Fruit fly (Drosophila melanogaster) whole organism, embryonic: Measurements from ENCODE around the gene Ythdc1.
A peak's percentile ranks its signal among the peaks of the same experiment; 100 is the strongest.

Source experiments
- ATbp ChIP-seq: fragments of 200-800 bp; sonication (Bioruptor generic); optimal IDR thresholded peaks from 2 replicates; lab custom pipeline; 2017; ENCODE audit warnings: missing biosample characterization, mild to moderate bottlenecking, missing genetic modification characterization, missing genetic modification reagents
- Ada2b ChIP-seq: fragments of 200-800 bp; sonication (Bioruptor generic); IDR thresholded peaks from 2 replicates; pipeline ENCODE4 v1.3.6; 2022; ENCODE audit warnings: missing biosample characterization, missing genetic modification characterization
- Atf-2 ChIP-seq: fragments of 200-800 bp; sonication (Bioruptor generic); optimal IDR thresholded peaks from 2 replicates; lab custom pipeline; 2016; ENCODE audit warnings: missing biosample characterization, missing genetic modification characterization
- BtbVII ChIP-seq: fragments of 200-800 bp; sonication (Bioruptor generic); optimal IDR thresholded peaks from 3 replicates; lab custom pipeline; 2017; ENCODE audit warnings: missing biosample characterization, mild to moderate bottlenecking, missing genetic modification characterization
- CG10654 ChIP-seq: fragments of 200-800 bp; sonication (Bioruptor generic); optimal IDR thresholded peaks from 2 replicates; lab custom pipeline; 2016; ENCODE audit warnings: missing biosample characterization, missing genetic modification characterization
- CG12659 ChIP-seq: fragments of 200-800 bp; sonication (Bioruptor generic); optimal IDR thresholded peaks from 3 replicates; lab custom pipeline; 2017; ENCODE audit warnings: mild to moderate bottlenecking, missing biosample characterization, missing genetic modification reagents, missing genetic modification characterization
- CG12744 ChIP-seq: fragments of 200-800 bp; sonication (Bioruptor generic); optimal IDR thresholded peaks from 2 replicates; lab custom pipeline; 2016; ENCODE audit warnings: missing biosample characterization, missing genetic modification characterization
- CG12942 ChIP-seq: fragments of 200-800 bp; sonication (Bioruptor generic); optimal IDR thresholded peaks from 3 replicates; lab custom pipeline; 2016; ENCODE audit warnings: missing biosample characterization, missing genetic modification characterization
- CG13424 ChIP-seq: fragments of 200-800 bp; sonication (Bioruptor generic); optimal IDR thresholded peaks from 2 replicates; lab custom pipeline; 2019; ENCODE audit warnings: missing biosample characterization, mild to moderate bottlenecking, missing genetic modification characterization, moderate library complexity
- CG13775 ChIP-seq: fragments of 200-800 bp; sonication (Bioruptor generic); optimal IDR thresholded peaks from 3 replicates; lab custom pipeline; 2017; ENCODE audit warnings: missing biosample characterization, mild to moderate bottlenecking, missing genetic modification characterization
- CG15269 ChIP-seq: fragments of 200-800 bp; sonication (Bioruptor generic); optimal IDR thresholded peaks from 2 replicates; lab custom pipeline; 2018; ENCODE audit warnings: missing biosample characterization, mild to moderate bottlenecking, missing genetic modification characterization, moderate library complexity
- CG15479 ChIP-seq: fragments of 200-800 bp; sonication (Bioruptor generic); optimal IDR thresholded peaks from 3 replicates; lab custom pipeline; 2019; ENCODE audit warnings: missing biosample characterization, mild to moderate bottlenecking, missing genetic modification characterization, moderate library complexity
- CG16863 ChIP-seq: fragments of 200-800 bp; sonication (Bioruptor generic); optimal IDR thresholded peaks from 3 replicates; lab custom pipeline; 2016; ENCODE audit warnings: missing biosample characterization, missing genetic modification characterization
- CG17802 ChIP-seq: fragments of 200-800 bp; sonication (Bioruptor generic); optimal IDR thresholded peaks from 2 replicates; lab custom pipeline; 2018; ENCODE audit warnings: missing biosample characterization, mild to moderate bottlenecking, missing genetic modification characterization, moderate library complexity
- CG17829 ChIP-seq: fragments of 200-800 bp; optimal IDR thresholded peaks from 2 replicates; lab custom pipeline; 2019; ENCODE audit warnings: missing biosample characterization, mild to moderate bottlenecking, missing genetic modification characterization, moderate library complexity
- CG1792 ChIP-seq: fragments of 200-800 bp; sonication (Bioruptor generic); optimal IDR thresholded peaks from 2 replicates; lab custom pipeline; 2016; ENCODE audit warnings: missing biosample characterization, missing genetic modification characterization
- CG2116 ChIP-seq: fragments of 200-800 bp; sonication (Bioruptor generic); optimal IDR thresholded peaks from 3 replicates; lab custom pipeline; 2018; ENCODE audit warnings: missing biosample characterization, mild to moderate bottlenecking, missing genetic modification characterization
- CG2678 ChIP-seq: fragments of 200-800 bp; sonication (Bioruptor generic); optimal IDR thresholded peaks from 3 replicates; lab custom pipeline; 2019; ENCODE audit warnings: missing biosample characterization, mild to moderate bottlenecking, missing genetic modification characterization, moderate library complexity
- CG2712 ChIP-seq: fragments of 200-800 bp; optimal IDR thresholded peaks from 3 replicates; lab custom pipeline; 2019; ENCODE audit warnings: missing biosample characterization, mild to moderate bottlenecking, missing genetic modification characterization, moderate library complexity
- CG2889 ChIP-seq: fragments of 200-800 bp; sonication (Bioruptor generic); IDR thresholded peaks from 3 replicates; pipeline ENCODE4 v1.3.6; 2022; ENCODE audit warnings: missing biosample characterization, missing genetic modification characterization
- CG3163 ChIP-seq: fragments of 200-800 bp; sonication (Bioruptor generic); optimal IDR thresholded peaks from 3 replicates; lab custom pipeline; 2016; ENCODE audit warnings: missing biosample characterization, missing genetic modification characterization
- CG34224 ChIP-seq: fragments of 200-800 bp; sonication (Bioruptor generic); IDR thresholded peaks from 3 replicates; pipeline ENCODE4 v1.3.6; 2022; ENCODE audit warnings: missing biosample characterization, missing genetic modification characterization; ENCODE audit not compliant: partially characterized antibody
- CG34376 ChIP-seq: fragments of 200-800 bp; sonication (Bioruptor generic); optimal IDR thresholded peaks from 2 replicates; lab custom pipeline; 2018; ENCODE audit warnings: missing biosample characterization, mild to moderate bottlenecking, missing genetic modification characterization
- CG4360 ChIP-seq: fragments of 200-800 bp; sonication (Bioruptor generic); IDR thresholded peaks from 2 replicates; pipeline ENCODE4 v1.3.6; 2022; ENCODE audit warnings: missing biosample characterization, missing genetic modification characterization
- CG4820 ChIP-seq: fragments of 200-800 bp; sonication (Bioruptor generic); optimal IDR thresholded peaks from 3 replicates; lab custom pipeline; 2016; ENCODE audit warnings: missing biosample characterization, missing genetic modification characterization
- CG8290 ChIP-seq, 3 experiments: fragments of 200-800 bp; sonication (Bioruptor generic); optimal IDR thresholded peaks; 2 replicates each; lab custom pipeline; 2016 to 2019; ENCODE audit warnings: missing biosample characterization in 3 of 3, missing genetic modification characterization in 3 of 3, mild to moderate bottlenecking in 2 of 3, moderate library complexity in 1 of 3
- CG8388 ChIP-seq: fragments of 200-800 bp; sonication (Bioruptor generic); optimal IDR thresholded peaks from 2 replicates; lab custom pipeline; 2019; ENCODE audit warnings: missing biosample characterization, mild to moderate bottlenecking, missing genetic modification characterization, moderate library complexity
- CG9817 ChIP-seq: fragments of 200-800 bp; sonication (Bioruptor generic); optimal IDR thresholded peaks from 2 replicates; lab custom pipeline; 2018; ENCODE audit warnings: missing biosample characterization, mild to moderate bottlenecking, missing genetic modification characterization, moderate library complexity
- Doc3 ChIP-seq: fragments of 200-800 bp; sonication (Bioruptor generic); IDR thresholded peaks from 3 replicates; pipeline ENCODE4 v1.3.6; 2022; ENCODE audit warnings: missing biosample characterization, missing genetic modification characterization; ENCODE audit not compliant: partially characterized antibody
- Elba2 ChIP-seq: fragments of 200-800 bp; sonication (Bioruptor generic); optimal IDR thresholded peaks from 3 replicates; lab custom pipeline; 2016; ENCODE audit warnings: missing biosample characterization, missing genetic modification characterization
- aop ChIP-seq: fragments of 200-800 bp; sonication (Bioruptor generic); IDR thresholded peaks from 2 replicates; pipeline ENCODE4 v1.3.6; 2022; ENCODE audit warnings: missing biosample characterization, missing genetic modification characterization
- crol ChIP-seq: fragments of 200-800 bp; sonication (Bioruptor generic); IDR thresholded peaks from 2 replicates; pipeline ENCODE4 v1.3.6; 2022; ENCODE audit warnings: missing biosample characterization, missing genetic modification characterization
- dati ChIP-seq: fragments of 200-800 bp; sonication (Bioruptor generic); IDR thresholded peaks from 2 replicates; pipeline ENCODE4 v1.3.6; 2022; ENCODE audit warnings: missing biosample characterization, missing genetic modification characterization
- dysf ChIP-seq: fragments of 200-800 bp; sonication (Bioruptor generic); IDR thresholded peaks from 3 replicates; pipeline ENCODE4 v1.3.6; 2022; ENCODE audit warnings: missing biosample characterization, missing genetic modification characterization
- gsb ChIP-seq: fragments of 200-800 bp; sonication (Bioruptor generic); IDR thresholded peaks from 2 replicates; pipeline ENCODE4 v1.3.6; 2022; ENCODE audit warnings: missing biosample characterization, missing genetic modification characterization
- gsb-n ChIP-seq: fragments of 200-800 bp; sonication (Bioruptor generic); optimal IDR thresholded peaks from 3 replicates; lab custom pipeline; 2018; ENCODE audit warnings: missing biosample characterization, mild to moderate bottlenecking, missing genetic modification characterization
- gt ChIP-seq: fragments of 200-800 bp; sonication (Bioruptor generic); IDR thresholded peaks from 2 replicates; pipeline ENCODE4 v1.3.6; 2022; ENCODE audit warnings: missing biosample characterization, missing genetic modification characterization
- jing ChIP-seq: fragments of 200-800 bp; sonication (Bioruptor generic); optimal IDR thresholded peaks from 2 replicates; lab custom pipeline; 2018; ENCODE audit warnings: missing biosample characterization, mild to moderate bottlenecking, missing genetic modification characterization
- onecut ChIP-seq: fragments of 200-800 bp; sonication (Bioruptor generic); IDR thresholded peaks from 2 replicates; pipeline ENCODE4 v1.3.6; 2022; ENCODE audit warnings: missing biosample characterization, missing genetic modification characterization
- org-1 ChIP-seq: fragments of 200-800 bp; sonication (Bioruptor generic); optimal IDR thresholded peaks from 2 replicates; lab custom pipeline; 2017; ENCODE audit warnings: missing biosample characterization, missing genetic modification characterization
- otp ChIP-seq: fragments of 200-800 bp; sonication (Bioruptor generic); IDR thresholded peaks from 3 replicates; pipeline ENCODE4, ENCODE4 v1.3.6; 2022; ENCODE audit warnings: missing biosample characterization, missing genetic modification characterization
- pzg ChIP-seq: fragments of 200-800 bp; sonication (Bioruptor generic); optimal IDR thresholded peaks from 3 replicates; lab custom pipeline; 2018; ENCODE audit warnings: missing biosample characterization, mild to moderate bottlenecking, missing genetic modification characterization, moderate library complexity
- ro ChIP-seq: fragments of 200-800 bp; sonication (Bioruptor generic); IDR thresholded peaks from 2 replicates; pipeline ENCODE4 v1.3.6; 2022; ENCODE audit warnings: missing biosample characterization, missing genetic modification characterization
- scrt ChIP-seq: fragments of 200-800 bp; sonication (Bioruptor generic); optimal IDR thresholded peaks from 2 replicates; lab custom pipeline; 2018; ENCODE audit warnings: missing biosample characterization, mild to moderate bottlenecking, missing genetic modification characterization, moderate library complexity
- seq ChIP-seq: fragments of 200-800 bp; sonication (Bioruptor generic); IDR thresholded peaks from 2 replicates; pipeline ENCODE4 v1.3.6; 2022; ENCODE audit warnings: missing biosample characterization, missing genetic modification characterization
- sob ChIP-seq: fragments of 200-800 bp; sonication (Bioruptor generic); IDR thresholded peaks from 2 replicates; pipeline ENCODE4 v1.3.6; 2022; ENCODE audit warnings: missing biosample characterization, missing genetic modification characterization
- ssp ChIP-seq: fragments of 200-800 bp; sonication (Bioruptor generic); IDR thresholded peaks from 2 replicates; pipeline ENCODE4 v1.3.6; 2022; ENCODE audit warnings: missing biosample characterization, missing genetic modification characterization
- tin ChIP-seq: fragments of 200-800 bp; sonication (Bioruptor generic); optimal IDR thresholded peaks from 3 replicates; lab custom pipeline; 2016; ENCODE audit warnings: missing biosample characterization, missing genetic modification characterization
- vvl ChIP-seq: fragments of 200-800 bp; sonication (Bioruptor generic); IDR thresholded peaks from 2 replicates; pipeline ENCODE4 v1.3.6; 2022; ENCODE audit warnings: missing biosample characterization, missing genetic modification characterization
- zen ChIP-seq: fragments of 200-800 bp; sonication (Bioruptor generic); optimal IDR thresholded peaks from 3 replicates; lab custom pipeline; 2018; ENCODE audit warnings: missing biosample characterization, mild to moderate bottlenecking, missing genetic modification characterization, moderate library complexity
- zfh2 ChIP-seq: fragments of 200-800 bp; sonication (Bioruptor generic); optimal IDR thresholded peaks from 2 replicates; lab custom pipeline; 2016; ENCODE audit warnings: missing biosample characterization, missing genetic modification characterization

Gene Ythdc1

DNA sequence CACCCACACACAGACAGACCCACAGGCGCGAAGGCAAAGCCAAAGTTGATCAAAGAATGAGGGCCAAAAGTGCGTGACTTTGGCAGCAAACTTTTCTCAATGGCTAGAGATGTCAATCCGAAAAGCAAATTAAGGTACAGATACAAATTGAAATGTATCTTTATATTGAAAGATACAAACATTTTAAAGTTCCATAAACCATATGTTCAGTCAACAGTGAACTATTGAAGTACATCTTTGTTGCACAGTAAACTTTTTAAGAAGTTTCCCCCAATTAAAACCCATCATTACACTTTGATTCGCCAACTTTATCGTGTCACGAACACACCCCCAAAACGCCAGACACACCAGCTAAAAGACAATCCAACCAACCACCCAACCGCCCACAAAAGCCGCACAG, 37.7 kb upstream of the Ythdc1 start (continued):
- TF ChIP-seq CG12744 (GFP tag; lab: Kevin White, UChicago): no peak
- TF ChIP-seq Elba2: no peak
- TF ChIP-seq seq (GFP tag; lab: Robert Waterston, UW): no peak
- peak; percentile 18; the same call in 1 of the 2 replicates for TF ChIP-seq onecut
- peak; percentile 22 for TF ChIP-seq CG17829 (tag; lab: Kevin White, UChicago)
- no peak for TF ChIP-seq gt (GFP tag; lab: Robert Waterston, UW)
- no peak for TF ChIP-seq crol (GFP tag; lab: Robert Waterston, UW)
- TF ChIP-seq ssp (GFP tag; lab: Robert Waterston, UW): no peak
- no peak for TF ChIP-seq CG4820
- peak; percentile 15 for TF ChIP-seq CG16863 (GFP tag; lab: Kevin White, UChicago)
- TF ChIP-seq CG3163: peak; percentile 1
- no peak for TF ChIP-seq CG17802 (tag; lab: Kevin White, UChicago)
- no peak for TF ChIP-seq gsb-n (tag; lab: Kevin White, UChicago)
- TF ChIP-seq CG12942 (GFP tag; lab: Kevin White, UChicago): no peak
- TF ChIP-seq CG8290 (GFP tag; optimal IDR thresholded peaks at IDR 0.05; lab: Kevin White, UChicago): no peak
- TF ChIP-seq CG8290 (tag; optimal IDR thresholded peaks at IDR 0.05; lab: Kevin White, UChicago): no peak
- no peak for TF ChIP-seq aop (GFP tag; lab: Robert Waterston, UW)
- TF ChIP-seq CG12659 (GFP tag; lab: Kevin White, UChicago): peak; percentile 38
- TF ChIP-seq ro (GFP tag; lab: Robert Waterston, UW): no peak
- TF ChIP-seq CG8388: no peak
- no peak for TF ChIP-seq Atf-2 (GFP tag; lab: Kevin White, UChicago)
- peak; percentile 21 for TF ChIP-seq CG34376
- no peak for TF ChIP-seq jing (GFP tag; lab: Kevin White, UChicago)
- no peak for TF ChIP-seq pzg (GFP tag; lab: Kevin White, UChicago)
- TF ChIP-seq CG15269: peak; percentile 35
- TF ChIP-seq Ada2b (GFP tag; lab: Robert Waterston, UW): no peak
- TF ChIP-seq dati (GFP tag; lab: Robert Waterston, UW): no peak
- TF ChIP-seq CG9817 (tag; lab: Kevin White, UChicago): peak; percentile 37
- no peak for TF ChIP-seq otp (GFP tag; lab: Robert Waterston, UW)
- TF ChIP-seq CG13424 (tag; lab: Kevin White, UChicago): peak; percentile 57
- peak; percentile 46 for TF ChIP-seq zfh2
- peak; percentile 58; the same call in 2 of the 3 replicates for TF ChIP-seq dysf
- TF ChIP-seq CG2116: no peak
- TF ChIP-seq CG2712 (tag; lab: Kevin White, UChicago): peak; percentile 1
- TF ChIP-seq scrt: peak; percentile 29
- peak; percentile 4 for TF ChIP-seq CG13775 (GFP tag; lab: Kevin White, UChicago)
- TF ChIP-seq CG4360: no peak
- TF ChIP-seq sob (GFP tag; lab: Robert Waterston, UW): no peak; the same call in 1 of the 2 replicates
- no peak for TF ChIP-seq CG2889 (GFP tag; lab: Robert Waterston, UW)
- TF ChIP-seq Doc3: peak; percentile 61; the same call in 2 of the 3 replicates
- peak; percentile 8 for TF ChIP-seq tin (GFP tag; lab: Kevin White, UChicago)
- TF ChIP-seq CG10654 (GFP tag; lab: Kevin White, UChicago): no peak
- peak; percentile 64 for TF ChIP-seq CG2678 (tag; lab: Kevin White, UChicago)
- no peak for TF ChIP-seq CG15479 (GFP tag; lab: Kevin White, UChicago)
- TF ChIP-seq vvl (GFP tag; lab: Robert Waterston, UW): no peak
- TF ChIP-seq CG34224: peak; percentile 58
- TF ChIP-seq zen (tag; lab: Kevin White, UChicago): no peak
- TF ChIP-seq ATbp (GFP tag; lab: Kevin White, UChicago): no peak
- TF ChIP-seq org-1 (GFP tag; lab: Kevin White, UChicago): peak; percentile 40
- no peak for TF ChIP-seq gsb (GFP tag; lab: Robert Waterston, UW)
- TF ChIP-seq BtbVII (GFP tag; lab: Kevin White, UChicago): peak; percentile 20
- peak; percentile 13 for TF ChIP-seq CG1792
